Fruit fly (Drosophila melanogaster) whole organism, embryonic: ENCODE measurements around the gene Sfp33A3.

Experiments
- Antp ChIP-seq: fragments of 200-800 bp; sonication (Bioruptor generic); optimal IDR thresholded peaks from 3 replicates; lab custom pipeline; 2016; ENCODE audit warnings: missing biosample characterization, missing genetic modification characterization
- CG10267 ChIP-seq: fragments of 200-800 bp; sonication (Bioruptor generic); optimal IDR thresholded peaks from 2 replicates; lab custom pipeline; 2018; ENCODE audit warnings: missing biosample characterization, mild to moderate bottlenecking, missing genetic modification characterization, moderate library complexity
- CG10462 ChIP-seq: fragments of 200-800 bp; sonication (Bioruptor generic); optimal IDR thresholded peaks from 2 replicates; lab custom pipeline; 2016; ENCODE audit warnings: missing biosample characterization, missing genetic modification characterization
- CG10979 ChIP-seq: fragments of 200-800 bp; sonication (Bioruptor generic); optimal IDR thresholded peaks from 2 replicates; lab custom pipeline; 2018; ENCODE audit warnings: missing biosample characterization, mild to moderate bottlenecking, missing genetic modification characterization, moderate library complexity
- CG12071 ChIP-seq: fragments of 200-800 bp; sonication (Bioruptor generic); optimal IDR thresholded peaks from 3 replicates; lab custom pipeline; 2018; ENCODE audit warnings: missing biosample characterization, mild to moderate bottlenecking, missing genetic modification characterization
- CG12104 ChIP-seq: fragments of 200-800 bp; sonication (Bioruptor generic); optimal IDR thresholded peaks from 3 replicates; lab custom pipeline; 2016; ENCODE audit warnings: missing biosample characterization, missing genetic modification characterization
- CG12659 ChIP-seq: fragments of 200-800 bp; sonication (Bioruptor generic); optimal IDR thresholded peaks from 3 replicates; lab custom pipeline; 2017; ENCODE audit warnings: mild to moderate bottlenecking, missing biosample characterization, missing genetic modification reagents, missing genetic modification characterization
- CG13287 ChIP-seq: fragments of 200-800 bp; sonication (Bioruptor generic); IDR thresholded peaks from 2 replicates; pipeline ENCODE4 v1.3.6; 2022; ENCODE audit warnings: missing biosample characterization, missing genetic modification characterization; ENCODE audit not compliant: partially characterized antibody
- CG13424 ChIP-seq: fragments of 200-800 bp; sonication (Bioruptor generic); optimal IDR thresholded peaks from 2 replicates; lab custom pipeline; 2019; ENCODE audit warnings: missing biosample characterization, mild to moderate bottlenecking, missing genetic modification characterization, moderate library complexity
- CG14710 ChIP-seq: fragments of 200-800 bp; sonication (Bioruptor generic); optimal IDR thresholded peaks from 3 replicates; lab custom pipeline; 2019; ENCODE audit warnings: missing biosample characterization, mild to moderate bottlenecking, missing genetic modification characterization, moderate library complexity
- CG14965 ChIP-seq: fragments of 200-800 bp; sonication (Bioruptor generic); optimal IDR thresholded peaks from 2 replicates; lab custom pipeline; 2016; ENCODE audit warnings: missing biosample characterization, missing genetic modification characterization, borderline replicate concordance
- CG17359 ChIP-seq: fragments of 200-800 bp; sonication (Bioruptor generic); optimal IDR thresholded peaks from 3 replicates; lab custom pipeline; 2018; ENCODE audit warnings: missing biosample characterization, mild to moderate bottlenecking, missing genetic modification characterization, moderate library complexity
- CG17385 ChIP-seq: fragments of 200-800 bp; sonication (Bioruptor generic); optimal IDR thresholded peaks from 3 replicates; lab custom pipeline; 2018; ENCODE audit warnings: missing biosample characterization, mild to moderate bottlenecking, missing genetic modification characterization
- CG17829 ChIP-seq: fragments of 200-800 bp; optimal IDR thresholded peaks from 2 replicates; lab custom pipeline; 2019; ENCODE audit warnings: missing biosample characterization, mild to moderate bottlenecking, missing genetic modification characterization, moderate library complexity
- CG2120 ChIP-seq: fragments of 200-800 bp; sonication (Bioruptor generic); optimal IDR thresholded peaks from 3 replicates; lab custom pipeline; 2016; ENCODE audit warnings: missing biosample characterization, missing genetic modification characterization
- CG2129 ChIP-seq: fragments of 200-800 bp; sonication (Bioruptor generic); IDR thresholded peaks from 2 replicates; pipeline ENCODE4 v1.3.6; 2022; ENCODE audit warnings: missing biosample characterization, missing genetic modification characterization; ENCODE audit not compliant: partially characterized antibody
- CG30020 ChIP-seq: fragments of 200-800 bp; optimal IDR thresholded peaks from 2 replicates; lab custom pipeline; 2019; ENCODE audit warnings: missing biosample characterization, mild to moderate bottlenecking, missing genetic modification characterization, moderate library complexity
- CG31224 ChIP-seq: fragments of 200-800 bp; sonication (Bioruptor generic); IDR thresholded peaks from 2 replicates; pipeline ENCODE4 v1.3.6; 2022; ENCODE audit warnings: missing biosample characterization, missing genetic modification characterization
- CG31388 ChIP-seq: fragments of 200-800 bp; sonication (Bioruptor generic); optimal IDR thresholded peaks from 2 replicates; lab custom pipeline; 2016; ENCODE audit warnings: missing biosample characterization, missing genetic modification characterization
- CG31441 ChIP-seq: fragments of 200-800 bp; sonication (Bioruptor generic); IDR thresholded peaks from 2 replicates; pipeline ENCODE4 v1.3.6; 2022; ENCODE audit warnings: missing biosample characterization, missing genetic modification characterization
- CG34376 ChIP-seq: fragments of 200-800 bp; sonication (Bioruptor generic); optimal IDR thresholded peaks from 2 replicates; lab custom pipeline; 2018; ENCODE audit warnings: missing biosample characterization, mild to moderate bottlenecking, missing genetic modification characterization
- CG4404 ChIP-seq: fragments of 200-800 bp; sonication (Bioruptor generic); IDR thresholded peaks from 2 replicates; pipeline ENCODE4 v1.3.6; 2022; ENCODE audit warnings: missing biosample characterization, missing genetic modification characterization
- CG4424 ChIP-seq: fragments of 200-800 bp; sonication (Bioruptor generic); optimal IDR thresholded peaks from 3 replicates; lab custom pipeline; 2016; ENCODE audit warnings: missing biosample characterization, missing genetic modification characterization
- CG9817 ChIP-seq: fragments of 200-800 bp; sonication (Bioruptor generic); optimal IDR thresholded peaks from 2 replicates; lab custom pipeline; 2018; ENCODE audit warnings: missing biosample characterization, mild to moderate bottlenecking, missing genetic modification characterization, moderate library complexity
- E2f2 ChIP-seq: fragments of 200-800 bp; sonication (Bioruptor generic); IDR thresholded peaks from 2 replicates; pipeline ENCODE4 v1.3.6; 2022; ENCODE audit warnings: missing biosample characterization, missing genetic modification characterization
- Hsf ChIP-seq: fragments of 200-800 bp; sonication (Bioruptor generic); optimal IDR thresholded peaks from 3 replicates; lab custom pipeline; 2016; ENCODE audit warnings: missing biosample characterization, missing genetic modification characterization
- Lhr ChIP-seq: fragments of 200-800 bp; sonication (Bioruptor generic); optimal IDR thresholded peaks from 3 replicates; lab custom pipeline; 2017; ENCODE audit warnings: mild to moderate bottlenecking, missing biosample characterization, missing genetic modification reagents, missing genetic modification characterization
- NFAT ChIP-seq: fragments of 200-800 bp; sonication (Bioruptor generic); IDR thresholded peaks from 2 replicates; pipeline ENCODE4 v1.3.6; 2022; ENCODE audit warnings: missing biosample characterization, missing genetic modification characterization
- PHDP ChIP-seq: fragments of 200-800 bp; sonication (Bioruptor generic); optimal IDR thresholded peaks from 3 replicates; lab custom pipeline; 2018; ENCODE audit warnings: missing biosample characterization, mild to moderate bottlenecking, missing genetic modification characterization, moderate library complexity
- Pdp1 ChIP-seq, 2 experiments: fragments of 200-800 bp; sonication (Bioruptor generic); optimal IDR thresholded peaks; 3 replicates each; lab custom pipeline; 2016; ENCODE audit warnings: missing biosample characterization in 2 of 2, missing genetic modification characterization in 2 of 2, mild to moderate bottlenecking in 1 of 2, moderate library complexity in 1 of 2
- Sin3A ChIP-seq: fragments of >200 bp; optimal IDR thresholded peaks from 2 replicates; lab custom pipeline; 2018
- Sry-δ ChIP-seq: fragments of 200-800 bp; sonication (Bioruptor generic); optimal IDR thresholded peaks from 2 replicates; lab custom pipeline; 2016; ENCODE audit warnings: missing biosample characterization, missing genetic modification characterization
- Stat92E ChIP-seq, 3 experiments: fragments of >200 bp in 2 of 3; fragments of 200-800 bp in 1 of 3; sonication (Bioruptor generic) in 1 of 3; optimal IDR thresholded peaks; 2 replicates each; lab custom pipeline; 2017 to 2019; ENCODE audit warnings: missing biosample characterization in 3 of 3, missing genetic modification characterization in 3 of 3, mild to moderate bottlenecking in 1 of 3, moderate library complexity in 1 of 3
- bab2 ChIP-seq: fragments of 200-800 bp; sonication (Bioruptor generic); optimal IDR thresholded peaks from 2 replicates; lab custom pipeline; 2016; ENCODE audit warnings: missing biosample characterization, missing genetic modification characterization
- bowl ChIP-seq: fragments of 200-800 bp; sonication (Bioruptor generic); IDR thresholded peaks from 2 replicates; pipeline ENCODE4 v1.3.6; 2022; ENCODE audit warnings: missing biosample characterization, missing genetic modification characterization
- cas ChIP-seq: fragments of 200-800 bp; sonication (Bioruptor generic); IDR thresholded peaks from 2 replicates; pipeline ENCODE4 v1.3.6; 2022; ENCODE audit warnings: missing biosample characterization, missing genetic modification characterization
- dmrt11E ChIP-seq: fragments of 200-800 bp; sonication (Bioruptor generic); optimal IDR thresholded peaks from 3 replicates; lab custom pipeline; 2018; ENCODE audit warnings: missing biosample characterization, mild to moderate bottlenecking, missing genetic modification characterization, moderate library complexity
- en ChIP-seq: fragments of 200-800 bp; sonication (Bioruptor generic); optimal IDR thresholded peaks from 2 replicates; lab custom pipeline; 2016; ENCODE audit warnings: missing biosample characterization, missing genetic modification characterization
- fd64A ChIP-seq: fragments of 200-800 bp; sonication (Bioruptor generic); optimal IDR thresholded peaks from 3 replicates; lab custom pipeline; 2018; ENCODE audit warnings: missing biosample characterization, mild to moderate bottlenecking, missing genetic modification characterization
- grn ChIP-seq: fragments of 200-800 bp; sonication (Bioruptor generic); optimal IDR thresholded peaks from 3 replicates; lab custom pipeline; 2017; ENCODE audit warnings: missing biosample characterization, missing genetic modification characterization
- gsb-n ChIP-seq: fragments of 200-800 bp; sonication (Bioruptor generic); optimal IDR thresholded peaks from 3 replicates; lab custom pipeline; 2018; ENCODE audit warnings: missing biosample characterization, mild to moderate bottlenecking, missing genetic modification characterization
- her ChIP-seq: fragments of 200-800 bp; sonication (Bioruptor generic); optimal IDR thresholded peaks from 2 replicates; lab custom pipeline; 2016; ENCODE audit warnings: missing biosample characterization, missing genetic modification characterization
- hkb ChIP-seq, 2 experiments: fragments of 200-800 bp in 1 of 2; fragments of >200 bp in 1 of 2; sonication (Bioruptor generic) in 1 of 2; IDR thresholded peaks in 1 of 2; optimal IDR thresholded peaks in 1 of 2; 2 replicates each; pipeline versions ENCODE4 v1.3.6 to Lab custom; 2017 to 2022; ENCODE audit warnings: missing biosample characterization in 1 of 2, missing genetic modification characterization in 1 of 2
- mirr ChIP-seq: fragments of 200-800 bp; sonication (Bioruptor generic); optimal IDR thresholded peaks from 3 replicates; lab custom pipeline; 2018; ENCODE audit warnings: missing biosample characterization, mild to moderate bottlenecking, missing genetic modification characterization
- nerfin-1 ChIP-seq: fragments of 200-800 bp; sonication (Bioruptor generic); optimal IDR thresholded peaks from 3 replicates; lab custom pipeline; 2019; ENCODE audit warnings: missing biosample characterization, mild to moderate bottlenecking, missing genetic modification characterization, moderate library complexity
- sisA ChIP-seq: fragments of 200-800 bp; sonication (Bioruptor generic); IDR thresholded peaks from 2 replicates; pipeline ENCODE4 v1.3.6; 2022; ENCODE audit warnings: missing biosample characterization, missing genetic modification characterization
- tll ChIP-seq, 2 experiments: fragments of 200-800 bp in 1 of 2; fragments of >200 bp in 1 of 2; sonication (Bioruptor generic) in 1 of 2; optimal IDR thresholded peaks; 2 replicates each; lab custom pipeline; 2017 to 2019; ENCODE audit warnings: missing biosample characterization in 2 of 2, missing genetic modification characterization in 2 of 2, mild to moderate bottlenecking in 1 of 2, moderate library complexity in 1 of 2
- trem ChIP-seq: fragments of 200-800 bp; optimal IDR thresholded peaks from 3 replicates; lab custom pipeline; 2019; ENCODE audit warnings: missing biosample characterization, mild to moderate bottlenecking, missing genetic modification characterization, moderate library complexity
- unc-4 ChIP-seq: fragments of 200-800 bp; sonication (Bioruptor generic); IDR thresholded peaks from 2 replicates; pipeline ENCODE4 v1.3.6; 2022; ENCODE audit warnings: missing biosample characterization, missing genetic modification characterization; ENCODE audit not compliant: partially characterized antibody
- vnd ChIP-seq: fragments of 200-800 bp; sonication (Bioruptor generic); IDR thresholded peaks from 3 replicates; pipeline ENCODE4 v1.3.6; 2022; ENCODE audit warnings: missing biosample characterization, missing genetic modification characterization; ENCODE audit not compliant: partially characterized antibody
- zf30C ChIP-seq: fragments of 200-800 bp; sonication (Bioruptor generic); optimal IDR thresholded peaks from 3 replicates; lab custom pipeline; 2018; ENCODE audit warnings: missing biosample characterization, mild to moderate bottlenecking, missing genetic modification characterization

Sfp33A3 gene

DNA sequence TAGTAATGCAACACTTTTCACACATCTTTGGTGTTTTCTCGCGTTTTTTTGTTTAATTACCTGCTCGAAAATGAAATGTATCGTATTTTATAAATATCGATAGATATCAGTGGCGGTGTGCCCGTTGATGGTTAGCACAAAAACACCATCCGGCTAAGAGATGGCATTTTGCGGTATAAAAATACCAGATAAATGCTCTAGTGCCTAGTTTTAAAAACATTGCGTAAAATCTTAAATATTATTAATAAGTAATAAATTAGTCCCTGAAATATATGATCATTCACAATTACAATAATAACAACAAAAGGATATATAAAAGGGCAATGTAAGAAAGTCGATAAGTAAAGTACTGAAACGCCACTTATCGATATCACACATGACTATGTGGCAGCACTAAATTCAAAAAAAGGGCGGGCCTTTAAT is 26.0 kb upstream of the Sfp33A3 start, which contains the start of gene CycY (continued):
- TF ChIP-seq CG17359 (tag; lab: Kevin White, UChicago) (peak; percentile 2), trem (tag; lab: Kevin White, UChicago) (peak; percentile 69), dmrt11E (peak; percentile 31), Lhr (GFP tag; lab: Kevin White, UChicago) (peak; percentile 78), en (no peak), CG12104 (GFP tag; lab: Kevin White, UChicago) (no peak), nerfin-1 (peak; percentile 27), E2f2 (peak; percentile 94), grn (GFP tag; lab: Kevin White, UChicago) (no peak), CG14710 (peak; percentile 74), gsb-n (tag; lab: Kevin White, UChicago) (peak; percentile 38), Sin3A (peak; percentile 4), CG12659 (GFP tag; lab: Kevin White, UChicago) (peak; percentile 50), Stat92E (GFP tag; optimal IDR thresholded peaks at IDR 0.05; lab: Kevin White, UChicago) (peak in 1 of 3 experiments; percentile 6), cas (no peak), CG13287 (GFP tag; lab: Robert Waterston, UW) (peak; percentile 80), CG12071 (no peak), CG4424 (GFP tag; lab: Kevin White, UChicago) (peak; percentile 19), CG17829 (peak; percentile 36), CG30020 (tag; lab: Kevin White, UChicago) (peak; percentile 40), mirr (GFP tag; lab: Kevin White, UChicago) (no peak), fd64A (GFP tag; lab: Kevin White, UChicago) (no peak), CG2120 (GFP tag; lab: Kevin White, UChicago) (peak; percentile 17), CG10267 (tag; lab: Kevin White, UChicago) (peak; percentile 73), Pdp1 (GFP tag; optimal IDR thresholded peaks at IDR 0.05; lab: Kevin White, UChicago) (peak in 1 of 2 experiments; percentile 19), vnd (GFP tag; lab: Robert Waterston, UW) (peak; percentile 41; the same call in 1 of the 3 replicates), Sry-δ (peak; percentile 59), PHDP (tag; lab: Kevin White, UChicago) (no peak), CG9817 (tag; lab: Kevin White, UChicago) (no peak), CG31441 (GFP tag; lab: Robert Waterston, UW) (peak; percentile 38; the same call in 1 of the 2 replicates), unc-4 (GFP tag; lab: Robert Waterston, UW) (peak; percentile 71), CG14965 (GFP tag; lab: Kevin White, UChicago) (no peak), tll (GFP tag; optimal IDR thresholded peaks at IDR 0.05; lab: Kevin White, UChicago) (no peak), NFAT (GFP tag; lab: Robert Waterston, UW) (no peak), CG13424 (tag; lab: Kevin White, UChicago) (peak; percentile 14), bowl (GFP tag; lab: Robert Waterston, UW) (no peak), CG2129 (GFP tag; lab: Robert Waterston, UW) (peak; percentile 67), CG17385 (GFP tag; lab: Kevin White, UChicago) (no peak)

DNA sequence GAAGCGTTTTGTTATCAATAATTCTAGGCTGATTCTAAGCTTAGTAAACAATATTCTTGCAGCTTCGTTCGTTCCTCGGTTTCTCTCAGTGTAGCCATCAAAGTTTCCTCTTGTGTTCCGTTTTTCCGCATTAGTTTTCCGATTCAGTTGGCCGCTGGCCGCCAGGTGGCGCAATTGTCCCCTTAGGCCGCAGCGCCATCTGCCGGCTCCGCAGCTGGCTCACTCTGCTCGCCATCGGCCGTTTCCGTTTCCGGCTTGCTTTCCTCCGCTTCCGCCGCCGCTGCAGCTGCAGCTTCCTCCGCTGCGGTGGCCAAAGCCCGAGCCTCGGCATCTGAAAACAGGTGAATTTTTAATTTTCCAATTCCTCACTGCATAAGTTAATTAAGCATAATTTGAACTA is 23.3 kb upstream of the Sfp33A3 start:
- peak; percentile 83 for TF ChIP-seq sisA
- peak; percentile 92 for TF ChIP-seq Hsf
- TF ChIP-seq CG4404 (GFP tag; lab: Robert Waterston, UW): peak; percentile 76
- peak; percentile 98 for TF ChIP-seq CG34376
- TF ChIP-seq her (GFP tag; lab: Kevin White, UChicago): peak; percentile 94
- TF ChIP-seq CG10979 (tag; lab: Kevin White, UChicago): peak; percentile 93
- peak; percentile 89 for TF ChIP-seq CG10462 (GFP tag; lab: Kevin White, UChicago)
- no peak for TF ChIP-seq hkb (optimal IDR thresholded peaks at IDR 0.05; lab: Kevin White, UChicago)
- TF ChIP-seq hkb (GFP tag; IDR thresholded peaks at IDR 0.05; lab: Robert Waterston, UW): peak; percentile 94
- peak; percentile 67 for TF ChIP-seq zf30C (GFP tag; lab: Kevin White, UChicago)
- TF ChIP-seq CG31224 (GFP tag; lab: Robert Waterston, UW): peak; percentile 68
- TF ChIP-seq CG31388 (GFP tag; lab: Kevin White, UChicago): peak; percentile 81
- TF ChIP-seq bab2 (GFP tag; lab: Kevin White, UChicago): peak; percentile 88
- peak; percentile 93 for TF ChIP-seq Antp (GFP tag; lab: Kevin White, UChicago)
